Fruit fly (Drosophila melanogaster) whole organism, adult: ENCODE measurements around the gene CG17919.

Experiments
- CG14711 ChIP-seq: fragments of 200-800 bp; sonication (Bioruptor generic); optimal IDR thresholded peaks from 2 replicates; lab custom pipeline; 2018; ENCODE audit warnings: missing biosample characterization, mild to moderate bottlenecking, missing genetic modification characterization, moderate library complexity
- CG33017 ChIP-seq: fragments of 200-800 bp; sonication (Bioruptor generic); optimal IDR thresholded peaks from 2 replicates; lab custom pipeline; 2018; ENCODE audit warnings: missing biosample characterization, mild to moderate bottlenecking, missing genetic modification characterization, moderate library complexity
- CG5204 ChIP-seq: fragments of 200-800 bp; sonication (Bioruptor generic); optimal IDR thresholded peaks from 2 replicates; lab custom pipeline; 2016; ENCODE audit warnings: missing biosample characterization, missing genetic modification characterization
- CG7045 ChIP-seq: fragments of 200-800 bp; sonication (Bioruptor generic); optimal IDR thresholded peaks from 2 replicates; lab custom pipeline; 2017; ENCODE audit warnings: missing biosample characterization, mild to moderate bottlenecking, missing genetic modification characterization
- CG7101 ChIP-seq: fragments of 200-800 bp; sonication (Bioruptor generic); optimal IDR thresholded peaks from 2 replicates; lab custom pipeline; 2018; ENCODE audit warnings: missing biosample characterization, mild to moderate bottlenecking, missing genetic modification characterization, moderate library complexity
- Crg-1 ChIP-seq: fragments of 200-800 bp; sonication (Bioruptor generic); optimal IDR thresholded peaks from 2 replicates; lab custom pipeline; 2016; ENCODE audit warnings: missing biosample characterization, missing genetic modification characterization
- Mnt ChIP-seq: fragments of 200-800 bp; sonication (Bioruptor generic); optimal IDR thresholded peaks from 2 replicates; lab custom pipeline; 2016; ENCODE audit warnings: missing biosample characterization, mild to moderate bottlenecking, missing genetic modification characterization
- kay ChIP-seq: fragments of 200-800 bp; sonication (Bioruptor generic); peaks from one replicate; lab custom pipeline; 2016; ENCODE audit warnings: missing biosample characterization, missing genetic modification characterization, borderline replicate concordance
- ovo ChIP-seq: fragments of 200-800 bp; sonication (Bioruptor generic); optimal IDR thresholded peaks from 2 replicates; lab custom pipeline; 2016; ENCODE audit warnings: missing biosample characterization, missing genetic modification characterization
- tj ChIP-seq: fragments of 200-800 bp; sonication (Bioruptor generic); optimal IDR thresholded peaks from 3 replicates; lab custom pipeline; 2017; ENCODE audit warnings: missing biosample characterization, mild to moderate bottlenecking, missing genetic modification characterization, moderate library complexity

DNA sequence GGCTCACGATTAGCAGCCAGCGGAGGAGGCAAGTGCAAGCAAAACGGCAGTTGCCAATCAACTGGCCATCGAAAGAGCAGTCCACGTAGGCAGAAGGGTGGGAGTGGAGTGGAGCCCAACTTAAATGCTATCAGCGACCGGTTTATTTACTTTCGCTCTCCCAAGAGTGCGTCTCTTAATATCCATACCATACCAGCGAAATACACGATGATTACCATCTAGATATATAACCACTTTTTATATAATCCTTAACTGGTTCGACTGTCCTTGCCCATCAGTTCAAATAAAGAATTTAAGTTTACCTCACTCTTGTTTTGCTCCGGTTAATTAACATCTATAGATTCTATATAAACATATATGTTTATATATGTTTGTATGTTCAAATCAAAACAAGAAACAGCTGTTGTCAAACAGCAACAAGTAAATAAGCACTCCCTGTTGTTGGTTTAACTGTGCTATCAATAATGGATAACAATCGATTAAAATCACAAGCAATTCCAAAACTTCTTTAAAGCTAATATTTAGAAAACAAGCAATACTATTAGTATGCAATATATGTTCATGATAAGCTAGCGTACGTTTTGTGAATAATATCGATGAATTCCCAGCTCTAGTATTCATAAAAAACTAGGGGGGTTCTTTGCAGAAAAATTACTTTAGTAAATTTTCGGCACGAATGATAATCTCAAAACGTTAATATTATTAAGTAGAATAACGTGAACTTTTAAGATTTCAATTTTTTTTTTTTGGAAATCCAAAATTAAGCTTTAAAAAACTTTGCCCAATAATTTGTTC is 29.9 kb downstream of the CG17919 start:
- no peak for TF ChIP-seq kay (GFP tag; lab: Kevin White, UChicago)
- peak; percentile 29 for TF ChIP-seq CG14711
- peak; percentile 6 for TF ChIP-seq ovo (GFP tag; lab: Kevin White, UChicago)
- TF ChIP-seq CG7045 (GFP tag; lab: Kevin White, UChicago): peak; percentile 30
- TF ChIP-seq Mnt (GFP tag; lab: Kevin White, UChicago): no peak
- peak; percentile 42 for TF ChIP-seq Crg-1
- TF ChIP-seq tj (GFP tag; lab: Kevin White, UChicago): no peak
- peak; percentile 40 for TF ChIP-seq CG7101 (tag; lab: Kevin White, UChicago)
- peak; percentile 64 for TF ChIP-seq CG33017
- TF ChIP-seq CG5204 (GFP tag; lab: Kevin White, UChicago): no peak
